Worm (Caenorhabditis elegans) whole organism, late embryonic: ENCODE data around the gene D1053.3.

Experiments used
- F13H6.1 ChIP-seq: sonication (generic microtip); optimal IDR thresholded peaks from 2 replicates; lab custom pipeline; 2016; ENCODE audit warnings: missing genetic modification characterization, missing compliant biosample characterization
- K02D7.2 ChIP-seq: sonication (generic microtip); optimal IDR thresholded peaks from 2 replicates; lab custom pipeline; 2017; ENCODE audit warnings: mild to moderate bottlenecking, missing genetic modification characterization, missing compliant biosample characterization
- ceh-34 ChIP-seq: sonication (generic microtip); optimal IDR thresholded peaks from 2 replicates; lab custom pipeline; 2016; ENCODE audit warnings: mild to moderate bottlenecking, missing genetic modification characterization, missing compliant biosample characterization
- ceh-48 ChIP-seq: sonication (generic microtip); optimal IDR thresholded peaks from 2 replicates; lab custom pipeline; 2016; ENCODE audit warnings: missing genetic modification characterization, inconsistent platforms, missing compliant biosample characterization
- hlh-30 ChIP-seq: sonication (generic microtip); optimal IDR thresholded peaks from 2 replicates; lab custom pipeline; 2017; ENCODE audit warnings: antibody characterized with exemption, missing genetic modification characterization, missing compliant biosample characterization; ENCODE audit not compliant: insufficient read depth
- nhr-11 ChIP-seq: fragments of 150-350 bp; optimal IDR thresholded peaks from 2 replicates; lab custom pipeline; 2014; ENCODE audit warnings: missing biosample characterization, missing genetic modification characterization

DNA sequence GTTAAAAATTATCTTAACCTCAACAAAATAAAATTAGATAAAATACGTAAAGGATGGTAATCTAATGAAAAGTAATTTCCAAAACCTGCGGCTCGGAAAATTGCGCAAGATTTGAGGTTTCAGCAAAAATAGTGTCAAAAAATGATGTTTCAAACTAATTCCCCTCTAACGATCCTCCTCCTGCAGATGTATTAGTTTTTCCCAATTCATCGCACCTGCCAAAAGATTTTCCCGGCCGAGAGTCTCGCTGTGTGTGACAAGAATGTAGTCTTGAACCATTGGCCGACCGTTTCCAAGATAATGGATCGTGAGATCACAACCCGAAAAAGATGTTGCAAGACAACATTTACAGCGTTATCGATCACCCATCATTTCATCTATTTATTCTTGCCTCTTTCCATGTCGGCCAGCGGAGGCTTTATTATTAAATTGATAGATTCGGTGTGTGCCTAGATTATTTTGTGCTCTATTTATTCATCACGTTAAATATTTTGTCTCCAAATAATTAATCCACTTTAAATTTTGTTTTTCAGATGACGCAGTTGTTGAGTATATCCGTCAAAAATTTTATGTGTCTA is 46.9 kb downstream of the D1053.3 start, which contains the start of the genes C44C10.10 and C44C10.5:
- TF ChIP-seq nhr-11 (tag; lab: Kevin White, UChicago) (no peak), ceh-48 (tag; lab: Kevin White, UChicago) (no peak), F13H6.1 (no peak), ceh-34 (tag; lab: Kevin White, UChicago) (no peak), K02D7.2 (tag; lab: Kevin White, UChicago) (no peak), hlh-30 (no peak)
